Fruit fly (Drosophila melanogaster): ENCODE results near the gene Nak.

Nak gene

DNA sequence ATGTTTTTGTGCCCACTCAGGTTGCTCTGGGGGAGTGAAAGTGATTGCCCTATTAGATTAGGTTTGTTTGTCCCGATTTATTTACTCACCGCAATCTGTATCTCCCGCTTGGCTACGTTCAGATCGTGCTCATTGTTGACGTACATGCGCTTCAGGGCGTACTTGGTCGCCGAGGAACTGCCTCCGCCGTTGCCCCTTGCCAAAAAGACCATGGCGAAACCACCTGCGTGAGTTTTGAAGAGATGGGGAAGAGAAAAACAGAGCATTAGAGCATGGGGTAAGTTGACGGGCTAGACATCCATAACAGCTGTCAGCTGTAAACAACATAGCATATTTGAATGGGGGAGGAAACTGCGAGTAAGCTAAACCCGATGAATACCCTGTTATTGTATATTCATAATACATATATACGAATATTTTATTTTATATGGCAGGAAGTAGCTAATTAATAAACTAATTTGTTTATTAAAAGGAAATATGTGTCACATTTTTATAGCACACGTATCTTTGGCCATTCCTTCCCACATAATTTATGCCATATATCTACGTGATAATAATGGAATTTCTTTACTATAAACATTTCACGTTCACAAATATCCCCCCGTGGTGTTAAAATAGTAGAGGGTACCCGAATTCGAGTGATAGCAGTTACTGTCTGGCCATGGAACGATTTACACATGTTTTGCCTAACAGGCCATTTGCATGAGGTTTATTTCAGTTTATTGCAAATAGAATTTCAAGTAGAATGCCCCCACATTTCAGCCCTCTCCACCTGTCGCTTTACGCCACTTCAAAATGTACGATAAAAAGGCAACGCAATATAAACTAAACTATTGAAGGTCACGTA, 3.0 kb downstream of the Nak start:
- TF ChIP-seq cic (GFP tag; optimal IDR thresholded peaks at IDR 0.05) (peak; percentile 41), Crg-1 (GFP tag; optimal IDR thresholded peaks at IDR 0.05) (no peak), cnc (optimal IDR thresholded peaks at IDR 0.05) (no peak), pad (GFP tag; optimal IDR thresholded peaks at IDR 0.05) (no peak), CG33017 (tag; optimal IDR thresholded peaks at IDR 0.05) (peak; percentile 40), CG14711 (tag; optimal IDR thresholded peaks at IDR 0.05) (no peak), Mnt (GFP tag; optimal IDR thresholded peaks at IDR 0.05) (no peak), CG11617 (GFP tag; optimal IDR thresholded peaks at IDR 0.05) (no peak), bab1 (GFP tag; optimal IDR thresholded peaks at IDR 0.05) (no peak), kay (GFP tag; ENCODE audit: borderline replicate concordance) (peak; percentile 58), Clk (GFP tag; optimal IDR thresholded peaks at IDR 0.05) (peak; percentile 26), CG7101 (tag; optimal IDR thresholded peaks at IDR 0.05) (no peak)

DNA sequence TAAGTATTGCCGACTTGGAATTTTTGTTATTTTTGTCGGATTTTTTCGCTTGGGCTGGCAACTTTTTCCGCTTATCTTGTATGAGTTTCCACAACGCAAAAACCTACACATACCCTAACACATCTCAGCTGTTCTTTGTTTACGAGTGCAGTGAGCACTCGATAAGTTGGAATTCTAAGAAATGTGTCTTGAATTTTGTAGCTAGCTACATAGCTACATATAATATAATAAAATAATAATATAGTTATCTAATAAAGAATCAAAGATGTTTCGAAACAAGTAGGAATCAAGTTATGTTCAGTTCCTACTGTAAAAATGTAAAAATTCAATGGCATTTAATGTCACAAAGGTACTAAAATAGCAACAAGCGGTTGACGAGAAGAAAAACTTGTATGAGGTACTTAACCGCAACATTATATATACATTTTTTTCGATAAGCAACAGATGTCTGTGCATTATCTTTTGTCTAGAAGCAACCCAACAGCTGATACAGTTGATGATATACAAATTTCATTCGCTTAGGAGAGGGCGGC, 11.3 kb downstream of the Nak start, which contains the start of gene Bhmt:
Bhmt (minus strand) TSS at position 170 of the 533 bp plus-strand sequence.
- TF ChIP-seq bab1 (GFP tag; optimal IDR thresholded peaks at IDR 0.05) (peak; percentile 91), Crg-1 (GFP tag; optimal IDR thresholded peaks at IDR 0.05) (peak; percentile 18), CG12768 (GFP tag; optimal IDR thresholded peaks at IDR 0.05) (peak; percentile 74), CG7101 (tag; optimal IDR thresholded peaks at IDR 0.05) (peak; percentile 92), CG33017 (tag; optimal IDR thresholded peaks at IDR 0.05) (peak; percentile 91), CG1620 (GFP tag; optimal IDR thresholded peaks at IDR 0.05) (no peak), pad (GFP tag; optimal IDR thresholded peaks at IDR 0.05) (peak; percentile 71), kay (GFP tag; ENCODE audit: borderline replicate concordance) (peak; percentile 95), CG11617 (GFP tag; optimal IDR thresholded peaks at IDR 0.05) (peak; percentile 89), Hr96 (GFP tag; optimal IDR thresholded peaks at IDR 0.05) (no peak), CG14711 (tag; optimal IDR thresholded peaks at IDR 0.05) (peak; percentile 91), cnc (optimal IDR thresholded peaks at IDR 0.05) (no peak), Mnt (GFP tag; optimal IDR thresholded peaks at IDR 0.05) (peak; percentile 68), toe (GFP tag; optimal IDR thresholded peaks at IDR 0.05) (no peak), CG5204 (GFP tag; optimal IDR thresholded peaks at IDR 0.05) (no peak), ovo (GFP tag; optimal IDR thresholded peaks at IDR 0.05) (peak; percentile 15), cic (GFP tag; optimal IDR thresholded peaks at IDR 0.05) (peak; percentile 84), tj (GFP tag; optimal IDR thresholded peaks at IDR 0.05) (peak; percentile 100), CG7045 (GFP tag; optimal IDR thresholded peaks at IDR 0.05) (peak; percentile 81), Clk (GFP tag; optimal IDR thresholded peaks at IDR 0.05) (peak; percentile 56)

DNA sequence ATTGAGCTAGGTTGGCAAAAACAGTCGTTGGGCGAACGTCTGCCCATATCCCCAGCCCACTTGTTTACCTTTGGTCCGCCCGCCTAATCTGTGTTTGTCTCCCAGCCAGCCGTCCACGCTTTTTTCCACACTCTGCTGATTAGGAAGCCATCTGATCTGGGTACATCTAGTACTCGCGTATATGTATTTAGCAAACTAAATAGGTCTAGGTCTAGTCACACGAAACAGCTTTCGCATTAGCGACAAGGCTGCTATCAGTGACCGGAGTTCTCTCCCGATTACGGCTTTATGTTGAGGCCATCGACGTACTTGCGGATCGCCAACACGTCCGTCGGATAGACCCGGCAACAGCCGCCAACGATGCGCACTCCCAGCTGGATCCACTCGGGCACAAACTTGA, 12.9 kb downstream of the Nak start:
- TF ChIP-seq Mnt (GFP tag; optimal IDR thresholded peaks at IDR 0.05), result no peak
- TF ChIP-seq cnc (optimal IDR thresholded peaks at IDR 0.05), result no peak
- no peak for TF ChIP-seq bab1 (GFP tag; optimal IDR thresholded peaks at IDR 0.05)
- TF ChIP-seq Crg-1 (GFP tag; optimal IDR thresholded peaks at IDR 0.05), result no peak
- peak; percentile 47 for TF ChIP-seq cic (GFP tag; optimal IDR thresholded peaks at IDR 0.05)
- TF ChIP-seq CG12768 (GFP tag; optimal IDR thresholded peaks at IDR 0.05), result peak; percentile 3
- TF ChIP-seq tj (GFP tag; optimal IDR thresholded peaks at IDR 0.05), result no peak
- no peak for TF ChIP-seq toe (GFP tag; optimal IDR thresholded peaks at IDR 0.05)

DNA sequence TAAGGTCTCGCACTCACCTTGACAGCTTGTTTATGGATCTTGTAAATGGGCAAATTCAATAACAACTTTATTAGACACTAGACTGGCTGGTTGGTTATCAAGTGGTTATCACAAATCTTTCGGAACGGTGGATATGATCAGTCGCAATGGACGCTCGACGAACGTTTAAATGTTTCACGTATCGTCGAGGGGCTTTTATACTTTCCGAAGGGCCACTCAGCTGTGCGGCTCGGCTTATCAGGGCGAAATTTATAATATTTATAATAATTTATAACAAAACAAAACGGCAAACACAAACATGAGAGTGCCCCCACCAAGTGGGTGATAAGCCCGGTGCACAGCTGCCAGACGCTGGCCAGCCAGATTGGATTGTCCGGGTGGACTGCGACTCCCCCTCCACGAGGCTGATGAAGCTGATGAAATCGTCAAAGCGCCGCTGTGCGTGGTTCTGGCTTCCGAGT, 14.3 kb downstream of the Nak start, which contains the start of gene CG10621:
CG10621 (minus strand) TSS at position 177 of the 461 bp plus-strand sequence.
- TF ChIP-seq Clk (GFP tag; optimal IDR thresholded peaks at IDR 0.05) (peak; percentile 5), cic (GFP tag; optimal IDR thresholded peaks at IDR 0.05) (peak; percentile 85), CG14711 (tag; optimal IDR thresholded peaks at IDR 0.05) (no peak), CG12768 (GFP tag; optimal IDR thresholded peaks at IDR 0.05) (peak; percentile 41), kay (GFP tag; ENCODE audit: borderline replicate concordance) (peak; percentile 92), pad (GFP tag; optimal IDR thresholded peaks at IDR 0.05) (no peak), bab1 (GFP tag; optimal IDR thresholded peaks at IDR 0.05) (no peak), cnc (optimal IDR thresholded peaks at IDR 0.05) (no peak), Hr96 (GFP tag; optimal IDR thresholded peaks at IDR 0.05) (no peak), Mnt (GFP tag; optimal IDR thresholded peaks at IDR 0.05) (peak; percentile 67), tj (GFP tag; optimal IDR thresholded peaks at IDR 0.05) (peak; percentile 40), CG33017 (tag; optimal IDR thresholded peaks at IDR 0.05) (peak; percentile 37)

DNA sequence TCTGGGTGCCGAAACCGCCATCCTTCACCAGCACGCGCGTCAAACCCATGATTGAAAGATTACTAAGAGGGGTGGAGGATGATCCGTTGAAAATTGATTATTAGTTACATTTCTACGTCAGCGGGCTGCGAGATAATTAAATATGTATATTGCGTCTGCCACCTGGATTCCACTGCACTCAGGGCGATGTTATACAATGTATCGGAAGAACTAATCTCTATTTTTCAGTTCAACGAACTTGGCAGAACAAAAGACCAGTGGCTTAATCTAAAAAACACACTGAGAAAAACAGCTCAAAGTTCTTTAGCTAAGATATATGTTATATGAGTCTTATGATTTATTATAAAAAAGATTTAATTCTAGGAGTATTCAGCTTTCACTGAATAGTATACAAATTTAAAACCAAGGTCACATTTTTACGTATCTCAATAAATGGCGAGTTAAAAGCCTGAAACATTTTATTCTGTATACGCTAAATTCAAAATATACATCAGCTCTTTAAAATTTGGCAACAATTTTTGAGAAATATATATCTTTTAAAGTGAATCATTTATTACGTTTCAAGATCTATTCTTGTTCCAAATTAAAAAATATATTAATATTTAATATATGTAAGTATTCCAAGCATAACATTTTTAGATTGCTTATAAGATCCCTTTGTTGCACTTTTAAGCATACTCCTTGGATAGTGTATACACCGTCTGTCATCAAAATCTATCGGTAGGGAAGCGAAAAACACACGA, 14.9 kb downstream of the Nak start:
- TF ChIP-seq CG14711 (tag; optimal IDR thresholded peaks at IDR 0.05) (peak; percentile 33), CG7101 (tag; optimal IDR thresholded peaks at IDR 0.05) (peak; percentile 28), Mnt (GFP tag; optimal IDR thresholded peaks at IDR 0.05) (no peak), CG11617 (GFP tag; optimal IDR thresholded peaks at IDR 0.05) (peak; percentile 49), tj (GFP tag; optimal IDR thresholded peaks at IDR 0.05) (no peak), CG7045 (GFP tag; optimal IDR thresholded peaks at IDR 0.05) (peak; percentile 15)

DNA sequence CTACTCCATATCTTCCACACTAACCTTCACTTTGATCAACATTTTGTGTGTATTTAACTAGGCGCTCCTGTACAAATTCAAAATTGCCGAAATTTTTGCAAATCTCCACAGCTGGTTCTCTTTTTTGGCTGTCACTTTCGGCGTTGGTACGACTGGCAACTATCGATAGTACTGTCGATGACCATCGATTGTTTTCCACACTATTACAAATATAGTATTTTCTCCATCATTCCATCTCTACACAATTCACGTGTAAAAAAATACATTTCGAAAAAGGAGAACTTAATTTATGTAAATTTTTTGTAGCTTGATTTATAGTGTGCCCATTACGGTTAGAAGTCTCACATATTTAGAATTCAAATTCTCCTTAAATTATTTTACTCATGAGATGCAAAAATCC, 16.9 kb downstream of the Nak start, which contains the start of gene Nedd8:
Nedd8 (minus strand) TSS at position 164 of the 400 bp plus-strand sequence.
- TF ChIP-seq bab1 (GFP tag; optimal IDR thresholded peaks at IDR 0.05) (peak; percentile 70), CG7045 (GFP tag; optimal IDR thresholded peaks at IDR 0.05) (no peak)
